Worm (Caenorhabditis elegans): ENCODE results near the gene cyn-2.

ce11 chrIII:13722387-13723122 lies 30.1 kb downstream of the cyn-2 start:
- TF ChIP-seq bed-2 (GFP tag; IDR thresholded peaks at IDR 0.05) (no peak), attf-3 (GFP tag; conservative IDR thresholded peaks at IDR 0.05) (no peak)
